Worm (Caenorhabditis elegans) whole organism, young adult: ENCODE data around the gene clec-153.

ENCODE experiments used
- B0019.2 ChIP-seq: fragments of 200-800 bp; sonication (Bioruptor generic); conservative IDR thresholded peaks from 2 replicates; pipeline ENCODE4 v1.3.6; 2022; ENCODE audit warnings: missing genetic modification reagents, missing genetic modification characterization, missing compliant biosample characterization
- B0035.1 ChIP-seq: sonication (generic microtip); optimal IDR thresholded peaks from 2 replicates; lab custom pipeline; 2016; ENCODE audit warnings: missing genetic modification characterization, mild to moderate bottlenecking, missing compliant biosample characterization, missing genotype, missing genetic modification reagents
- B0261.1 ChIP-seq: sonication (generic microtip); optimal IDR thresholded peaks from 2 replicates; lab custom pipeline; 2016; ENCODE audit warnings: mild to moderate bottlenecking, missing genetic modification characterization, moderate library complexity, missing compliant biosample characterization
- C17E4.6 ChIP-seq: fragments of 200-800 bp; sonication (Bioruptor generic); IDR thresholded peaks from 2 replicates; pipeline ENCODE4 v1.3.6; 2022; ENCODE audit warnings: missing genetic modification reagents, missing genetic modification characterization, missing compliant biosample characterization
- D2030.7 ChIP-seq: fragments of 200-800 bp; sonication (Bioruptor generic); IDR thresholded peaks from 2 replicates; pipeline ENCODE4 v1.3.6; 2022; ENCODE audit warnings: missing genetic modification reagents, missing genetic modification characterization, missing compliant biosample characterization
- F10E7.11 ChIP-seq: sonication (generic microtip); optimal IDR thresholded peaks from 2 replicates; lab custom pipeline; 2017; ENCODE audit warnings: mild to moderate bottlenecking, missing genetic modification characterization, moderate library complexity, missing compliant biosample characterization
- F23B12.7 ChIP-seq: sonication (generic microtip); optimal IDR thresholded peaks from 2 replicates; lab custom pipeline; 2017; ENCODE audit warnings: missing genetic modification characterization, mild to moderate bottlenecking, missing compliant biosample characterization, antibody characterized with exemption, moderate library complexity; ENCODE audit not compliant: insufficient read depth
- F33H1.4 ChIP-seq: fragments of 200-800 bp; sonication (Bioruptor generic); IDR thresholded peaks from 2 replicates; pipeline ENCODE4 v1.3.6; 2022; ENCODE audit warnings: missing genetic modification reagents, missing genetic modification characterization, missing compliant biosample characterization
- F37B4.10 ChIP-seq: fragments of 200-800 bp; sonication (Bioruptor generic); IDR thresholded peaks from 2 replicates; pipeline ENCODE4 v1.3.6; 2022; ENCODE audit warnings: missing genetic modification characterization, missing compliant biosample characterization
- F49E8.2 ChIP-seq: sonication (generic microtip); optimal IDR thresholded peaks from 3 replicates; lab custom pipeline; 2017; ENCODE audit warnings: missing genetic modification characterization, mild to moderate bottlenecking, missing compliant biosample characterization, antibody characterized with exemption, moderate library complexity; ENCODE audit not compliant: insufficient read depth
- T26A5.8 ChIP-seq: sonication (generic microtip); optimal IDR thresholded peaks from 2 replicates; lab custom pipeline; 2016; ENCODE audit warnings: missing genetic modification characterization, missing compliant biosample characterization
- akir-1 ChIP-seq: fragments of 200-800 bp; sonication (Bioruptor generic); optimal IDR thresholded peaks from 2 replicates; lab custom pipeline; 2018; ENCODE audit warnings: mild to moderate bottlenecking, missing genetic modification characterization, moderate library complexity, missing compliant biosample characterization
- ama-1 ChIP-seq, 3 experiments: fragments of 150-350 bp in 1 of 3; sonication (generic microtip) in 2 of 3; optimal IDR thresholded peaks; 2 replicates each; lab custom pipeline; 2014 to 2018; ENCODE audit warnings: missing biosample characterization in 2 of 3, missing genetic modification characterization in 2 of 3, missing genetic modification reagents in 2 of 3
- attf-5 ChIP-seq: fragments of 200-800 bp; sonication (Bioruptor generic); optimal IDR thresholded peaks from 2 replicates; lab custom pipeline; 2018; ENCODE audit warnings: mild to moderate bottlenecking, missing genetic modification characterization, missing compliant biosample characterization
- bed-2 ChIP-seq: fragments of 200-800 bp; sonication (Bioruptor generic); IDR thresholded peaks from 2 replicates; pipeline ENCODE4 v1.3.6; 2022; ENCODE audit warnings: missing genetic modification reagents, missing genetic modification characterization, missing compliant biosample characterization
- cebp-2 ChIP-seq: fragments of 200-800 bp; sonication (Bioruptor generic); IDR thresholded peaks from 2 replicates; pipeline ENCODE4 v1.3.6; 2022; ENCODE audit warnings: missing genetic modification characterization, missing compliant biosample characterization
- ceh-100 ChIP-seq: fragments of 200-800 bp; sonication (Bioruptor generic); IDR thresholded peaks from 2 replicates; pipeline ENCODE4 v1.3.6; 2022; ENCODE audit warnings: missing genetic modification reagents, missing genetic modification characterization, missing compliant biosample characterization
- die-1 ChIP-seq: sonication (generic microtip); optimal IDR thresholded peaks from 2 replicates; lab custom pipeline; 2016; ENCODE audit warnings: missing genotype, mild to moderate bottlenecking, missing genetic modification characterization, missing compliant biosample characterization
- dpff-1 ChIP-seq: sonication (generic microtip); optimal IDR thresholded peaks from 2 replicates; lab custom pipeline; 2017; ENCODE audit warnings: mild to moderate bottlenecking, missing genetic modification characterization, missing compliant biosample characterization
- egl-44 ChIP-seq: fragments of 200-800 bp; sonication (Bioruptor generic); IDR thresholded peaks from 2 replicates; pipeline ENCODE4 v1.3.6; 2022; ENCODE audit warnings: missing genetic modification reagents, missing genetic modification characterization, missing compliant biosample characterization
- ets-4 ChIP-seq: fragments of 200-800 bp; sonication (Bioruptor generic); optimal IDR thresholded peaks from 2 replicates; lab custom pipeline; 2018; ENCODE audit warnings: mild to moderate bottlenecking, missing genetic modification characterization, missing compliant biosample characterization
- him-1 ChIP-seq: sonication (generic microtip); optimal IDR thresholded peaks from 2 replicates; lab custom pipeline; 2016; ENCODE audit warnings: missing genotype, missing genetic modification reagents, missing genetic modification characterization, missing compliant biosample characterization
- hmg-1.2 ChIP-seq: fragments of 200-800 bp; sonication (Bioruptor generic); IDR thresholded peaks from 2 replicates; pipeline ENCODE4 v1.3.6; 2022; ENCODE audit warnings: missing genetic modification reagents, missing genetic modification characterization, missing compliant biosample characterization
- hrde-1 ChIP-seq: sonication (generic microtip); optimal IDR thresholded peaks from 2 replicates; lab custom pipeline; 2016; ENCODE audit warnings: missing genetic modification characterization, mild to moderate bottlenecking, missing compliant biosample characterization, moderate library complexity, missing genotype, missing genetic modification reagents, borderline replicate concordance
- lag-1 ChIP-seq: fragments of 200-800 bp; sonication (Bioruptor generic); IDR thresholded peaks from 2 replicates; pipeline ENCODE4 v1.3.6; 2022; ENCODE audit warnings: missing genetic modification reagents, missing genetic modification characterization, missing compliant biosample characterization
- let-607 ChIP-seq, 2 experiments: fragments of 200-800 bp in 1 of 2; sonication (Bioruptor generic) in 1 of 2; sonication (generic microtip) in 1 of 2; optimal IDR thresholded peaks; 2 replicates each; lab custom pipeline; 2016 to 2018; ENCODE audit warnings: mild to moderate bottlenecking in 2 of 2, missing compliant biosample characterization in 2 of 2, missing genetic modification characterization in 2 of 2, moderate library complexity in 2 of 2, missing genotype in 1 of 2
- lin-26 ChIP-seq: fragments of 200-800 bp; sonication (Bioruptor generic); IDR thresholded peaks from 2 replicates; pipeline ENCODE4 v1.3.6; 2022; ENCODE audit warnings: missing genetic modification reagents, missing genetic modification characterization, missing compliant biosample characterization
- lin-35 ChIP-seq, 3 experiments: fragments of 150-350 bp in 2 of 3; sonication (generic microtip) in 1 of 3; optimal IDR thresholded peaks; 2 replicates each; lab custom pipeline; 2014 to 2018; ENCODE audit warnings: missing biosample characterization in 3 of 3, missing genetic modification characterization in 3 of 3, missing genetic modification reagents in 3 of 3
- lir-1 ChIP-seq: fragments of 200-800 bp; sonication (Bioruptor generic); conservative IDR thresholded peaks from 2 replicates; pipeline ENCODE4 v1.3.6; 2022; ENCODE audit warnings: missing genetic modification reagents, missing genetic modification characterization, missing compliant biosample characterization
- madf-3 ChIP-seq: fragments of 200-800 bp; sonication (Bioruptor generic); IDR thresholded peaks from 2 replicates; pipeline ENCODE4 v1.3.6; 2022; ENCODE audit warnings: missing genetic modification reagents, missing genetic modification characterization, missing compliant biosample characterization
- madf-6 ChIP-seq: fragments of 200-800 bp; sonication (Bioruptor generic); IDR thresholded peaks from 2 replicates; pipeline ENCODE4 v1.3.6; 2022; ENCODE audit warnings: missing genetic modification reagents, missing genetic modification characterization, missing compliant biosample characterization
- madf-8 ChIP-seq: fragments of 200-800 bp; sonication (Bioruptor generic); conservative IDR thresholded peaks from 2 replicates; pipeline ENCODE4 v1.3.6; 2022; ENCODE audit warnings: missing genetic modification reagents, missing genetic modification characterization, missing compliant biosample characterization
- mcd-1 ChIP-seq: fragments of 200-800 bp; sonication (Bioruptor generic); IDR thresholded peaks from 2 replicates; pipeline ENCODE4 v1.3.6; 2022; ENCODE audit warnings: missing genetic modification reagents, missing genetic modification characterization, missing compliant biosample characterization
- mxl-1 ChIP-seq: sonication (generic microtip); optimal IDR thresholded peaks from 2 replicates; lab custom pipeline; 2016; ENCODE audit warnings: missing genetic modification characterization, missing compliant biosample characterization
- nfya-1 ChIP-seq: sonication (generic microtip); optimal IDR thresholded peaks from 2 replicates; lab custom pipeline; 2017; ENCODE audit warnings: antibody characterized with exemption, missing compliant biosample characterization, missing genetic modification characterization, borderline replicate concordance; ENCODE audit not compliant: insufficient read depth
- pbrm-1 ChIP-seq: fragments of 200-800 bp; sonication (Bioruptor generic); IDR thresholded peaks from 2 replicates; pipeline ENCODE4 v1.3.6; 2022; ENCODE audit warnings: missing genetic modification reagents, missing genetic modification characterization, missing compliant biosample characterization
- rec-8 ChIP-seq, 2 experiments: sonication (generic microtip); optimal IDR thresholded peaks; 2 replicates each; lab custom pipeline; 2016; ENCODE audit warnings: mild to moderate bottlenecking in 2 of 2, missing genetic modification characterization in 2 of 2, missing genetic modification reagents in 2 of 2, missing genotype in 2 of 2, missing biosample characterization in 1 of 2, missing compliant biosample characterization in 1 of 2, moderate library complexity in 1 of 2
- repo-1 ChIP-seq: sonication (generic microtip); optimal IDR thresholded peaks from 2 replicates; lab custom pipeline; 2017; ENCODE audit warnings: mild to moderate bottlenecking, missing genetic modification characterization, missing compliant biosample characterization
- sea-2 ChIP-seq: fragments of 200-800 bp; sonication (Bioruptor generic); IDR thresholded peaks from 2 replicates; pipeline ENCODE4 v1.3.6; 2022; ENCODE audit warnings: missing genetic modification characterization, missing compliant biosample characterization
- snpc-1.3 ChIP-seq: sonication (generic microtip); optimal IDR thresholded peaks from 2 replicates; lab custom pipeline; 2017; ENCODE audit warnings: missing genetic modification characterization, mild to moderate bottlenecking, missing compliant biosample characterization, antibody characterized with exemption, moderate library complexity, missing genotype, missing genetic modification reagents; ENCODE audit not compliant: insufficient read depth
- snpc-3.4 ChIP-seq: sonication (generic microtip); optimal IDR thresholded peaks from 2 replicates; lab custom pipeline; 2017; ENCODE audit warnings: missing genetic modification characterization, mild to moderate bottlenecking, missing compliant biosample characterization, antibody characterized with exemption, moderate library complexity, missing genotype, missing genetic modification reagents
- somi-1 ChIP-seq: fragments of 200-800 bp; sonication (Bioruptor generic); optimal IDR thresholded peaks from 2 replicates; lab custom pipeline; 2018; ENCODE audit warnings: mild to moderate bottlenecking, missing genetic modification characterization, missing compliant biosample characterization
- tbp1 ChIP-seq: fragments of 200-800 bp; sonication (Bioruptor generic); optimal IDR thresholded peaks from 2 replicates; lab custom pipeline; 2018; ENCODE audit warnings: mild to moderate bottlenecking, missing genetic modification characterization, missing compliant biosample characterization
- zim-3 ChIP-seq: sonication (generic microtip); optimal IDR thresholded peaks from 2 replicates; lab custom pipeline; 2017; ENCODE audit warnings: mild to moderate bottlenecking, missing genetic modification characterization, moderate library complexity, missing compliant biosample characterization
- ztf-18 ChIP-seq: sonication (generic microtip); optimal IDR thresholded peaks from 2 replicates; lab custom pipeline; 2016; ENCODE audit warnings: missing genotype, mild to moderate bottlenecking, missing genetic modification characterization, missing compliant biosample characterization
- ztf-26 ChIP-seq: sonication (generic microtip); optimal IDR thresholded peaks from 2 replicates; lab custom pipeline; 2017; ENCODE audit warnings: missing genetic modification characterization, missing compliant biosample characterization
- ztf-3 ChIP-seq: fragments of 200-800 bp; sonication (Bioruptor generic); optimal IDR thresholded peaks from 2 replicates; lab custom pipeline; 2018; ENCODE audit warnings: mild to moderate bottlenecking, missing genetic modification characterization, missing compliant biosample characterization

The clec-153 gene

ce11 chrIII:4595771-4596227, 39.2 kb upstream of the clec-153 start, which contains the start of gene asb-1 (continued):
- TF ChIP-seq madf-6 (GFP tag; lab: Robert Waterston, UW) (peak; percentile 90), cebp-2 (GFP tag; lab: Robert Waterston, UW) (no peak), T26A5.8 (tag; lab: Kevin White, UChicago) (no peak), snpc-3.4 (peak; percentile 38), F23B12.7 (peak; percentile 45), let-607 (tag; optimal IDR thresholded peaks at IDR 0.05; lab: Kevin White, UChicago) (no peak), ztf-26 (tag; lab: Kevin White, UChicago) (no peak), tbp1 (peak; percentile 13), dpff-1 (no peak), die-1 (tag; lab: Kevin White, UChicago) (no peak), egl-44 (no peak), snpc-1.3 (tag; lab: Kevin White, UChicago) (peak; percentile 40), madf-3 (0 out of 2 replicates have a peak, but pooled peaks have one; percentile 20), F33H1.4 (peak; percentile 94), lag-1 (GFP tag; lab: Robert Waterston, UW) (no peak), pbrm-1 (GFP tag; lab: Robert Waterston, UW) (peak; percentile 12; the same call in 1 of the 2 replicates), B0261.1 (tag; lab: Kevin White, UChicago) (no peak), mcd-1 (GFP tag; lab: Robert Waterston, UW) (no peak), him-1 (tag; lab: Kevin White, UChicago) (peak; percentile 41), hmg-1.2 (GFP tag; lab: Robert Waterston, UW) (0 out of 2 replicates have a peak, but pooled peaks have one; percentile 13), lir-1 (GFP tag; lab: Robert Waterston, UW) (no peak), B0019.2 (no peak), F10E7.11 (no peak), ets-4 (GFP tag; lab: Kevin White, UChicago) (no peak), bed-2 (GFP tag; lab: Robert Waterston, UW) (no peak), attf-5 (GFP tag; lab: Kevin White, UChicago) (no peak), D2030.7 (GFP tag; lab: Robert Waterston, UW) (peak; percentile 59), lin-35 (GFP tag; optimal IDR thresholded peaks at IDR 0.05; lab: Kevin White, UChicago) (no peak), hrde-1 (no peak), lin-26 (no peak), F37B4.10 (no peak), ztf-18 (tag; lab: Kevin White, UChicago) (no peak), ceh-100 (GFP tag; lab: Robert Waterston, UW) (no peak), C17E4.6 (no peak), nfya-1 (no peak), zim-3 (no peak), somi-1 (GFP tag; lab: Kevin White, UChicago) (no peak), ama-1 (optimal IDR thresholded peaks at IDR 0.05; lab: Kevin White, UChicago) (no peak), ama-1 (GFP tag; optimal IDR thresholded peaks at IDR 0.05; lab: Kevin White, UChicago) (no peak), rec-8 (tag; optimal IDR thresholded peaks at IDR 0.05; lab: Kevin White, UChicago) (no peak), ztf-3 (GFP tag; lab: Kevin White, UChicago) (no peak), F49E8.2 (peak; percentile 57), repo-1 (tag; lab: Kevin White, UChicago) (no peak), madf-8 (peak; percentile 72), mxl-1 (tag; lab: Kevin White, UChicago) (no peak), B0035.1 (no peak), akir-1 (GFP tag; lab: Kevin White, UChicago) (no peak), sea-2 (GFP tag; lab: Robert Waterston, UW) (no peak)
